Fruit fly (Drosophila melanogaster): Measurements from ENCODE around the gene RpS15Aa.

Gene RpS15Aa

DNA sequence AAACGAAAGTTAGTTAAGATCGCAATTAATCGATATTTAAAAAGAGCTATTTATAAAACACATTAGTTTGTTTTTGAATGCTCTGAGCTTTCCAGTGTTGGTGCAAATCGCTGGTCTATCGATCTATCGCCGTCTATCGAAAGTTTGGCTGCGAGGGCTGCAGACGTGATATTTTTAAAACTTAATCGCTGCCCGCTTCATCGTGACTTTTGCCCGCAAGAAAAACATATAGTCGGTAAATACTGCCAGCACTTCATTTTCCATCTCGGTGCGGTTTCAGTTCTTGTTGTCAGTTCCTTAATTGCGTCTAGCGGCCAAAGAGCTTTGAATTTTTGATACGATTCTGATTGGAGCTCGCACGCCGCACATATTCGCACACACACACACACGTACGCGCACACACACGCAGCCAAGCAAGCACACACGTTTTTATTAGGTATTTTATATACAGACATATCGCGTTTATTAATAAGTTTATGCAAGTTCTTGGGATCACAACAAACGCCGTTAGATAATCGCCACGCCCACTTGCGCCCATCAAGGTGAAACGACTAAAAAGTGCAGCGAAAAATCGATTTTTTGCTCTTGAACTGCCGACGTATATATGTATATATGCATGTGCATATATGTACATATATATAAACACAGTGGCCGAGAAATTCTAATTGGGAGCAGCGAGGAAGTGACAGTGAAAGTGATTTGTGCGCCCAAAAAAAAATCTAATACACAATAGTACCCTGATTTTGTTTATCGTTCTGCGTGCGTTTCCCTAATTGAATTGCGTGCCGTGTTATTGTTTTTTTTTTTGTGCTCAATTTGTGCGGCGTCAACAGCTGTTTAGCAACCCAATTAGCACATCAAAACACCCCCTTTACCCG lies 33.6 kb upstream of the RpS15Aa start:
- TF ChIP-seq CG8478 (optimal IDR thresholded peaks at IDR 0.05) (no peak), psq (optimal IDR thresholded peaks at IDR 0.05) (no peak), usp (GFP tag; optimal IDR thresholded peaks at IDR 0.05) (no peak), Dll (optimal IDR thresholded peaks at IDR 0.05) (no peak), pan (optimal IDR thresholded peaks at IDR 0.05) (no peak), EcR (GFP tag; optimal IDR thresholded peaks at IDR 0.05) (no peak)

DNA sequence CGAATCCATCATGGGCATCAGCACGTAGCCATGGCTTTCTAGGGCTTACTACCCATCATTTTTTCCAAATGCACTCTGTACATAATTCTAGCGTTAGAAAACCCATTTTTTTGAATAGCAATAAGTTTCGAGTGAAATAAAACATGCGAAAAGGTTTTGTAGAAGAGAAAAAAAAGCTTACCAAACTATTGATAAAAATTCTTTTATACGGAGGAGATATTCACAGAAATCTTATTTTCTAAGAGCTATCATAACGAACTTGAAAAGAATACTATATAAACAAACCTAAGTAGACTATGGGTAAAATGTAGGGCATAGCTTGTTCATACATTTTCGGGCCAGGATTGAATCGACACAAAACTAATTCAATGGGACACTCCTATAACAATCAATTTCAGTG lies 32.8 kb upstream of the RpS15Aa start, which contains the start of gene CG1640:
TSS of gene CG1640 (plus strand) at position 301 of the 400 bp plus-strand sequence.
- TF ChIP-seq EcR (GFP tag; optimal IDR thresholded peaks at IDR 0.05) (no peak), usp (GFP tag; optimal IDR thresholded peaks at IDR 0.05) (no peak), CG8478 (optimal IDR thresholded peaks at IDR 0.05) (no peak), pan (optimal IDR thresholded peaks at IDR 0.05) (no peak), Dll (optimal IDR thresholded peaks at IDR 0.05) (no peak), psq (optimal IDR thresholded peaks at IDR 0.05) (no peak)

DNA sequence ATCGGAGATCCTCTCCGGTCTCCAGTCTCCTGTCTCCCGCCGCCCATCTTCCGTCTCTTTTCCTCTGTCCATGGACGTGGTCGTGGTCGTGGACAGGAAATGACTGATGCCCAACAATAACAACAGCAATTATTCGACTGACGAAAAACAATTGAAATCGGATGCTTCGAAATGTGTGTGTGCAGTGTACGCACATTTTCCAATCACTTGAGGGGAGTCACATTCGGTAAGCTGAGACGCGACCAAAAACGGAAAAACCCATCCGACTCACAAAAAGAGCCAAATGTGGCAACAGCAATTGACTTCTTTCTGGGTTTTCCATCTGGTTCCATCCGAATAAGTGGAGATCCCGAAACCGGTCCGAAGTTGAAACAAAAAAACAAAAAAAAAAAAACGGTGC lies 31.9 kb upstream of the RpS15Aa start:
- TF ChIP-seq pan (optimal IDR thresholded peaks at IDR 0.05) (no peak), EcR (GFP tag; optimal IDR thresholded peaks at IDR 0.05) (no peak), psq (optimal IDR thresholded peaks at IDR 0.05) (no peak), CG8478 (optimal IDR thresholded peaks at IDR 0.05) (no peak), usp (GFP tag; optimal IDR thresholded peaks at IDR 0.05) (no peak), Dll (optimal IDR thresholded peaks at IDR 0.05) (no peak)

DNA sequence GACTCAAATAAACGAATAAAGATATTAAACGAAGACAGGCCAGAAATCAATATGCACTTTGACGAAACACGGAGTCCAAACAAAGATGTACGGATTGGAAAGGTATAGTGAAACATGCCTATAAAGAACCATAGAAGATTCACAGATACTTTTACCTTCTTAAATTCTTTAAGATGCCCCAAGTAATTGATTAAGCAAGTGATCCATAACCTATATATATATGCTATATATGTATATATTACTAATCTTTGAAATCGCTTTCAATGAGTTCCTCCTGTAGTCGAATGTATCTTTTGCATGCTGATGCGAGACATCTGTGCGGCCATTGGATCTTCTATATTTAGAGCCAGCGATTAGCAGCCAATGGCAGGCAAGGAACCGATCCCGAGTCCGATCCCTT lies 30.6 kb upstream of the RpS15Aa start, which contains the start of gene dmrt11E:
TSS of gene dmrt11E (plus strand) at position 43 of the 400 bp plus-strand sequence.
- TF ChIP-seq Dll (optimal IDR thresholded peaks at IDR 0.05) (no peak), usp (GFP tag; optimal IDR thresholded peaks at IDR 0.05) (no peak), EcR (GFP tag; optimal IDR thresholded peaks at IDR 0.05) (no peak), CG8478 (optimal IDR thresholded peaks at IDR 0.05) (no peak), pan (optimal IDR thresholded peaks at IDR 0.05) (no peak), psq (optimal IDR thresholded peaks at IDR 0.05) (no peak)

DNA sequence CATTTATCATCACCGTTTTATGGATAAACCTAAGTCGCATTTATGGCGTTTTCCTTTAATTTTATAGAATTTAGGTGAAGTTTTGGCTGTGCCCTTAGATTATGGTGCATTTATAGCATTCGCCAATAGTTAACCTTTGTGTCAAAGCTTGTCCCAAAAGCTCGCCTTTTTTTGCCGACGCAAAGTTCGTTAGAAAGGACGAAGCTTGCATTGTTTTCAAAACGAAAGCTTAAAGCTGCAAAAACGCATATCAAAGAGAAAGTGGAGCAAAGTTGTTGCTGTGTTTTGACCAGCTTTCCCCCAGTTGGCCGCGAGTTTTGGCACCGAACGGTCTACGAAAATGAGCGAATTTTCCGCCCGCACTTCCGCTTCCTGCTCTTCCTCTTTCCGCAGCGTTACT lies 21.4 kb upstream of the RpS15Aa start, which contains the start of gene Syt12:
TSS of gene Syt12 (plus strand) at position 301 of the 400 bp plus-strand sequence.
- no peak for TF ChIP-seq Dll (optimal IDR thresholded peaks at IDR 0.05)

DNA sequence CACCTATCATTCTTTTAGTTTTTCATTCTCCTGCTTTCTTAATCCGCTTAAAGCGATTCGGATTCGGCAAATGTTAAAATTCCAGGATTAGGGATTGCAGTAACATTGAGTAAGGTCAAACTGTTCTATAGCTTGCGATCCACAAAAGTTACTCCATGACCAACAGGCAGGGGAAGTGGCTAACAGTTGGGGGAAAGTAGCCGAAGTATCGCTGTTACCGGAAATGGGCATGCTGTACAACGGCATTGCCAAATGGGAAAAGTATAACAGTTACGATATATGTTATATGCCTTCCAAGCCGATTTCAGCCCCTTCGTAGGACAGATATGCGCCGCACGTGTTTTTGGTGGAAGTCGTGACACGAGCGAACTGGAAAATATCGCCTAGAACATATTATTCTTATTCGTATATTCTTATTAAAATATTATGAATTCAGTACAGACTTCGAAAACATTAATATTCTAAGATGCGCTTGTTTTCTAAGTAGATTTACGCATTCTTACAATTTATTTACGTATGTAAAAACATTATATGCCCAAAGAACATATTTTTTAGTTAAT lies 20.8 kb upstream of the RpS15Aa start:
- no peak for TF ChIP-seq pan (optimal IDR thresholded peaks at IDR 0.05)
- no peak for TF ChIP-seq EcR (GFP tag; optimal IDR thresholded peaks at IDR 0.05)
- TF ChIP-seq psq (optimal IDR thresholded peaks at IDR 0.05), result no peak
- TF ChIP-seq CG8478 (optimal IDR thresholded peaks at IDR 0.05), result no peak
- TF ChIP-seq usp (GFP tag; optimal IDR thresholded peaks at IDR 0.05), result no peak

DNA sequence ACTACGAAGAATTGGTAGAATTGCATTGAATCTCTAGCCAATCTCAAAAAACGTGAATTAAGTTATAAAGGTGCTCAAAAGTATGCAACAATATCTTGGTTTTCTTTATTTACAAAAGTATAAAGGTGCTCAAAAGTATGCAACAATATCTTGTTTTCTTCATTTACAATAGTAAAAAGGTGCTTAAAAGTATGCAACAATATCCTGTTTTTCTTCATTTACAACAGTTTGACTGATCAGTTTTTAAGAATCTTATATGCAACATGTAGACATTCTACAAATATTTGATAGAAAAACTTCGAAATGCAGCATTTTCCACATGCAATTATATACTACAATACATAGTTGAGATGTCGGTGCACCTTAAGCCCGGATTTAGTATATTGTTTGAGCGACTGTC lies 9.5 kb upstream of the RpS15Aa start:
- TF ChIP-seq usp (GFP tag; optimal IDR thresholded peaks at IDR 0.05) (no peak), pan (optimal IDR thresholded peaks at IDR 0.05) (no peak)

DNA sequence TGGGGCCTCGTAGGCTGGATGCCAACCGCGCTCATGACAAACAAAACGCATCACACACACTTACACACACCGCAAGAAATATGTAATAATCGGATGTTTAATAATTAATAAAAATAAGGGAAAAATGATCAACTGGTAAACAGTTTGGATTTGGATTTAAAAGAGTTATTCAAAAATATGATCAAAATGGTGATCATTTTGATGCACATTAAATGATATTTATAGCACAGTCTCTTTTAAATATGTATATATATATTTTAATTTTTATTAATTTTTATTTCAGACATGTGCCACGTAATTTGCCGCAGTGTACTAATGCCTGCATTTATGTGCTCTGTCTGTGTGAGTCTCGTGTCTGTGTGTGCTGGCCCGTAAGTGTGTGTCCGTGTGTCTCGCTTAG lies 7.8 kb upstream of the RpS15Aa start:
- TF ChIP-seq CG8478 (optimal IDR thresholded peaks at IDR 0.05), result no peak
- TF ChIP-seq psq (optimal IDR thresholded peaks at IDR 0.05), result no peak
- no peak for TF ChIP-seq usp (GFP tag; optimal IDR thresholded peaks at IDR 0.05)
- TF ChIP-seq pan (optimal IDR thresholded peaks at IDR 0.05), result no peak
- TF ChIP-seq Dll (optimal IDR thresholded peaks at IDR 0.05), result no peak
- no peak for TF ChIP-seq EcR (GFP tag; optimal IDR thresholded peaks at IDR 0.05)

DNA sequence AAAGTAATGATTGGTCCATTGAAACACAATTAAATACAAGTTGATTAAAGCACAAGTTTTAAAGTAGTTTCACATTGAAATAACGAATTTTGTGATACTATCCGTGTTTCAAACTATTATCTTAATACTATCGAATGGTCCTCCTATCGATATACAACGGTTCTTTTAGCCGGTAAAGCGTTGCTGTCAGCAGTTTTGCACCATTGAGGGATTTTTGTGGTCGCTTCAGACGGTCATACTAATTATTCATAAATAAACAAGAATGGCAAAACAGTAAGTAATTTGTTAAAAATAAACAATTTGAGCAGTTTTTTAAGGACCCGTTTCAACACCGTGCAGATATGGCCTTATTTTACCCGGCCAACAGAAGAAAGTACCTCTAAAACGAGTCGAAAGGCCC lies 608 bp upstream of the RpS15Aa start, which contains the start of gene CG15747:
TSS of gene CG15747 (plus strand) at position 206 of the 400 bp plus-strand sequence.
- TF ChIP-seq usp (GFP tag; optimal IDR thresholded peaks at IDR 0.05), result no peak
- no peak for TF ChIP-seq EcR (GFP tag; optimal IDR thresholded peaks at IDR 0.05)
- no peak for TF ChIP-seq psq (optimal IDR thresholded peaks at IDR 0.05)
- TF ChIP-seq CG8478 (optimal IDR thresholded peaks at IDR 0.05), result no peak
- TF ChIP-seq pan (optimal IDR thresholded peaks at IDR 0.05), result no peak
- no peak for TF ChIP-seq Dll (optimal IDR thresholded peaks at IDR 0.05)

DNA sequence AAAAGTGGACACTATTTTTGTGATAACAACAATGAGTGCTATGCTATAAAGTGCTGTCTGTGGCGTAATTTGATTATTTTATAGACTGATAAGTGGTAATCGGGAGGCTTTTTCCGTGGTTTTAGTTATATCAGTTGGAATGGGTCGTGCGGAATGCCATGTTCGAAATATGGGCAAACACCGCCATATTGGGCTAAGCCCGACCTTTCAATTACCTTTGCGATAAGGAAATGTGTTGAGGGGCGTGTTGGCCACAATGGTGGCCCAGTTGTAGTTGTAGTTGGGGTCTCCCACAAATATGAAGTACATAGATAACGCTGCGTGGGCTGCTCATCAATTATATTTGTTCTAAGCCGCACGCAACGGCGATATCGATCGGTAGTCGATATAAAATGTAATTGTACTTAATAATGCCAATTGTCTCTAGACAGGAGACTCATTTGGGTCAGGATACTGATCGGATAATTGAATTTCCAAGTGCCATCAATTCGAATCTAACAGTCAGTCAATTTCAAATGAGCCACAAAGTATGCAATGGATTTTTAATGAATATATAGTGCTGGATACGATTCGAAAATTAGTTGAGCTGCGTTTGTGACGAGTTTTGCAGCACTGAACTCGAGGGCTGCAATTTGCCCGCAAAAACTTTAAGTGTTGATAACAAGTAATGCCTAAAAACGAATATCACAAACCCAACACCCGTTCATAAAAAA lies 2.9 kb downstream of the RpS15Aa start:
- TF ChIP-seq EcR (GFP tag; optimal IDR thresholded peaks at IDR 0.05) (no peak), psq (optimal IDR thresholded peaks at IDR 0.05) (no peak), CG8478 (optimal IDR thresholded peaks at IDR 0.05) (no peak), Dll (optimal IDR thresholded peaks at IDR 0.05) (no peak), pan (optimal IDR thresholded peaks at IDR 0.05) (no peak), usp (GFP tag; optimal IDR thresholded peaks at IDR 0.05) (no peak)

DNA sequence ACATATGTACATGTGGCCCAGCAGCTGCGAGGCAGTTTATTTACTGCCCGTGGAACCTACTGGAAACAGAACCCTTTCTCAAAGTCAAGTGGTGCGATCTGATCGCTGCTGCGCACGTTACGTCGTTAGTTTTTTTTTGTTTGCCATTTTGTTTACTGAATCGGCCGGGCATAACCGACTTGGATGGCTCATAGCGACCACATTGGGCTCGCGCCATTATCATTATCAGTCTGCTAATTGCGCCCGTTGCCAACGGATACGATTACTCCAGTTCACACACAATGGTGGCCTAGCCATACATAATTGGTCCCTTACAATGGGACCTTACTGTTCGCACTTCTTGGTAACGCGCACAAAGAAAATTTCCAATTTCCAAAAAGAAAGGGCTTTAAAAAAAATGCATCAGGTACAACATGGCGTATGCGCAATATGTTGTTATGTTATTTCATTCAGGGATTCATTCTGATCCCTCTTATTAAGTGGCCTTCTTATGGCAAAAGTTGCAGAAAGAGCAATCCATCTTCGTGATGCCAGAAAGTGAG lies 4.7 kb downstream of the RpS15Aa start:
- TF ChIP-seq EcR (GFP tag; optimal IDR thresholded peaks at IDR 0.05) (no peak), psq (optimal IDR thresholded peaks at IDR 0.05) (no peak), Dll (optimal IDR thresholded peaks at IDR 0.05) (no peak), pan (optimal IDR thresholded peaks at IDR 0.05) (no peak), usp (GFP tag; optimal IDR thresholded peaks at IDR 0.05) (no peak), CG8478 (optimal IDR thresholded peaks at IDR 0.05) (no peak)
